ENCODE assay signal across 1 fruit fly cellular context in the genomic region with DNA sequence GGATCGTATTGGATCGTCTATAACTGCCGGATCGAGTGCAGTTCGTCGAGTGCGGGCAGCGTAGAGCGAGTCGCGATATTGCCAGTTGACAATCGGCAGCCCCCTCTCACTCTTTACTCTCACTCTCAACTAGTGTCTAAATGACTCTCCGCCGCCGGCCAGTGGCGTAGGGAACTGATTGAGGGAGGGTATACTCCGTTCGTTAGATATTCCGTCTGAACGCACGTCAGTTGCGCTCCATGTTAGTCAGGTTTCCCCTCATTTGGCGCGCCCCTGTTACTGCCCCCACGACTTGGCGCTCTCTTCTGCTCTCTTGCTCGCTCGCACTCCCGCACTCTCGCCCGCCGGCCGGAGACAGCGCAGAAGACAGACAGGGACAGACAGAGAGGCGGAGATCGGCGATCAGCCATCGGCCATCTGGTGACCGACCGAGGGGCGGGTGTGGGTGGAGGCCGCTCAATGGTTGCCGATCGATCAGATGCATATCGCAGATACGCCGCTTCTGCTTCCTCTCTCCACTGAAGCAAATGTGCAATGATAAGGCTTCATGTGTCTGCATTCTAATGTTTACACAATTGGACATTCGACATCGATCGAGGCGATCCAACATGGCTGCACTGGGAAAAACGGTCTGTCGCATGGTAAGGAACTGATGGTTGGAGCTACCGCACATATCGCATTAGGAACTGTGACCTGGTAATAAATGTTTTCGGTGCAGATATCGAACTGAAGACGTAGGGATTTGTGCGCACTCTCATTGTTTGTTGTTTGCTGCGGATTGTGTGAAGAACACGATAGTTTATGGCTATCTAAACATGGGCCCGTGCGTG.
TF ChIP-seq lines count a peak whose summit lies in the region.

TSS of gene moody (minus strand) at position 51 of the 830 bp plus-strand sequence.

TF ChIP-seq in whole organism, embryonic, 481 proteins besides CTCF, POLR2A, EP300 and RAD21 (continued from another document and continues in another):
- TF ChIP-seq CG3407 (GFP tag; optimal IDR thresholded peaks at IDR 0.05; lab: Kevin White, UChicago) (peak; percentile 88), maf-S (GFP tag; optimal IDR thresholded peaks at IDR 0.05; lab: Kevin White, UChicago) (peak; percentile 97), CG4424 (GFP tag; optimal IDR thresholded peaks at IDR 0.05; lab: Kevin White, UChicago) (peak; percentile 97), unpg (GFP tag; optimal IDR thresholded peaks at IDR 0.05; lab: Kevin White, UChicago) (peak; percentile 96), Scr (GFP tag; IDR thresholded peaks at IDR 0.05; lab: Robert Waterston, UW; ENCODE audit: partially characterized antibody) (0 out of 2 replicates have a peak, but pooled peaks have one; percentile 26), odd (GFP tag; optimal IDR thresholded peaks at IDR 0.05; lab: Kevin White, UChicago) (peak; percentile 97), stc (GFP tag; IDR thresholded peaks at IDR 0.05; lab: Robert Waterston, UW) (peak; percentile 95), CG32772 (GFP tag; IDR thresholded peaks at IDR 0.05; lab: Robert Waterston, UW) (peak; percentile 98), tx (GFP tag; optimal IDR thresholded peaks at IDR 0.05; lab: Kevin White, UChicago) (peak; percentile 98), CG12391 (tag; optimal IDR thresholded peaks at IDR 0.05; lab: Kevin White, UChicago) (peak; percentile 95), CG1647 (GFP tag; optimal IDR thresholded peaks at IDR 0.05; lab: Kevin White, UChicago) (peak; percentile 94), CG9437 (GFP tag; optimal IDR thresholded peaks at IDR 0.05; lab: Kevin White, UChicago) (peak; percentile 79), fu2 (GFP tag; optimal IDR thresholded peaks at IDR 0.05; lab: Kevin White, UChicago) (peak; percentile 96), CG15073 (GFP tag; optimal IDR thresholded peaks at IDR 0.05; lab: Kevin White, UChicago) (peak; percentile 69), bigmax (GFP tag; optimal IDR thresholded peaks at IDR 0.05; lab: Kevin White, UChicago) (peak; percentile 62), CG6854 (GFP tag; optimal IDR thresholded peaks at IDR 0.05; lab: Kevin White, UChicago) (peak; percentile 96), CG31441 (GFP tag; IDR thresholded peaks at IDR 0.05; lab: Robert Waterston, UW) (peak; percentile 88), ftz-f1 (GFP tag; optimal IDR thresholded peaks at IDR 0.05; lab: Kevin White, UChicago) (peak; percentile 95), Stat92E (GFP tag; optimal IDR thresholded peaks at IDR 0.05; lab: Kevin White, UChicago) (peak in 1 of 3 experiments; percentile 85), CG30403 (GFP tag; optimal IDR thresholded peaks at IDR 0.05; lab: Kevin White, UChicago) (peak; percentile 98), Xrp1 (GFP tag; IDR thresholded peaks at IDR 0.05; lab: Robert Waterston, UW) (peak; percentile 98), CG34422 (GFP tag; IDR thresholded peaks at IDR 0.05; lab: Robert Waterston, UW) (peak; percentile 98), kah (GFP tag; optimal IDR thresholded peaks at IDR 0.05; lab: Kevin White, UChicago) (peak; percentile 90), pum (GFP tag; optimal IDR thresholded peaks at IDR 0.05; lab: Kevin White, UChicago) (peak; percentile 98), CG14965 (GFP tag; optimal IDR thresholded peaks at IDR 0.05; lab: Kevin White, UChicago; ENCODE audit: borderline replicate concordance) (peak; percentile 74), Hmx (GFP tag; optimal IDR thresholded peaks at IDR 0.05; lab: Kevin White, UChicago) (peak; percentile 87), ash1 (GFP tag; optimal IDR thresholded peaks at IDR 0.05; lab: Kevin White, UChicago) (peak; percentile 97), Spps (tag; optimal IDR thresholded peaks at IDR 0.05; lab: Kevin White, UChicago) (peak; percentile 60), peb (GFP tag; IDR thresholded peaks at IDR 0.05; lab: Robert Waterston, UW) (peak; percentile 96), lmd (GFP tag; IDR thresholded peaks at IDR 0.05; lab: Robert Waterston, UW) (peak; percentile 99), da (GFP tag; optimal IDR thresholded peaks at IDR 0.05; lab: Kevin White, UChicago) (peak; percentile 96), CG1024 (GFP tag; IDR thresholded peaks at IDR 0.05; lab: Robert Waterston, UW) (peak; percentile 97), Side (GFP tag; optimal IDR thresholded peaks at IDR 0.05; lab: Kevin White, UChicago) (peak; percentile 98), CG30431 (GFP tag; optimal IDR thresholded peaks at IDR 0.05; lab: Kevin White, UChicago) (peak; percentile 95), zen (tag; optimal IDR thresholded peaks at IDR 0.05; lab: Kevin White, UChicago) (peak; percentile 73), HmgD (GFP tag; optimal IDR thresholded peaks at IDR 0.05; lab: Kevin White, UChicago) (peak; percentile 99), lbe (GFP tag; optimal IDR thresholded peaks at IDR 0.05; lab: Kevin White, UChicago) (peak; percentile 86), CG13775 (GFP tag; optimal IDR thresholded peaks at IDR 0.05; lab: Kevin White, UChicago) (peak; percentile 90), Nf-YB (GFP tag; optimal IDR thresholded peaks at IDR 0.05; lab: Kevin White, UChicago) (peak; percentile 78), Rx (GFP tag; IDR thresholded peaks at IDR 0.05; lab: Robert Waterston, UW) (peak; percentile 98), CG6689 (GFP tag; IDR thresholded peaks at IDR 0.05; lab: Robert Waterston, UW) (peak; percentile 95), CG6272 (GFP tag; IDR thresholded peaks at IDR 0.05; lab: Robert Waterston, UW) (peak; percentile 97), otp (GFP tag; IDR thresholded peaks at IDR 0.05; lab: Robert Waterston, UW) (peak; percentile 99), Aef1 (GFP tag; IDR thresholded peaks at IDR 0.05; lab: Robert Waterston, UW) (peak; percentile 98), schlank (tag; optimal IDR thresholded peaks at IDR 0.05; lab: Kevin White, UChicago) (peak; percentile 98), CG16863 (GFP tag; optimal IDR thresholded peaks at IDR 0.05; lab: Kevin White, UChicago) (peak; percentile 97), CG3065 (GFP tag; optimal IDR thresholded peaks at IDR 0.05; lab: Kevin White, UChicago) (peak; percentile 90), slou (GFP tag; optimal IDR thresholded peaks at IDR 0.05; lab: Kevin White, UChicago) (peak; percentile 87), Ets97D (GFP tag; optimal IDR thresholded peaks at IDR 0.05; lab: Kevin White, UChicago) (peak; percentile 86), corto (GFP tag; optimal IDR thresholded peaks at IDR 0.05; lab: Kevin White, UChicago) (no peak), CG18476 (GFP tag; optimal IDR thresholded peaks at IDR 0.05; lab: Kevin White, UChicago) (peak; percentile 78), CG17802 (tag; optimal IDR thresholded peaks at IDR 0.05; lab: Kevin White, UChicago) (peak; percentile 85), CG33213 (GFP tag; optimal IDR thresholded peaks at IDR 0.05; lab: Kevin White, UChicago) (peak; percentile 97), ewg (GFP tag; optimal IDR thresholded peaks at IDR 0.05; lab: Kevin White, UChicago) (peak; percentile 92), Abd-B (GFP tag; optimal IDR thresholded peaks at IDR 0.05; lab: Kevin White, UChicago) (peak; percentile 87), lilli (GFP tag; optimal IDR thresholded peaks at IDR 0.05; lab: Kevin White, UChicago) (peak; percentile 99), lola (GFP tag; optimal IDR thresholded peaks at IDR 0.05; lab: Kevin White, UChicago) (peak in 1 of 3 experiments; percentile 82), BtbVII (GFP tag; optimal IDR thresholded peaks at IDR 0.05; lab: Kevin White, UChicago) (peak; percentile 97), nmo (GFP tag; optimal IDR thresholded peaks at IDR 0.05; lab: Kevin White, UChicago) (peak; percentile 88), tio (GFP tag; optimal IDR thresholded peaks at IDR 0.05; lab: Kevin White, UChicago) (peak; percentile 81), MESR4 (GFP tag; optimal IDR thresholded peaks at IDR 0.05; lab: Kevin White, UChicago) (peak; percentile 66), NFAT (GFP tag; IDR thresholded peaks at IDR 0.05; lab: Robert Waterston, UW) (peak; percentile 100), CG9932 (GFP tag; IDR thresholded peaks at IDR 0.05; lab: Robert Waterston, UW) (peak; percentile 99), CG6683 (GFP tag; optimal IDR thresholded peaks at IDR 0.05; lab: Kevin White, UChicago) (peak; percentile 94), CG7556 (GFP tag; optimal IDR thresholded peaks at IDR 0.05; lab: Kevin White, UChicago) (peak; percentile 96), sqz (GFP tag; optimal IDR thresholded peaks at IDR 0.05; lab: Kevin White, UChicago) (peak; percentile 63), CG10431 (GFP tag; optimal IDR thresholded peaks at IDR 0.05; lab: Kevin White, UChicago) (peak; percentile 92), pita (GFP tag; optimal IDR thresholded peaks at IDR 0.05; lab: Kevin White, UChicago) (no peak), vnd (GFP tag; IDR thresholded peaks at IDR 0.05; lab: Robert Waterston, UW; ENCODE audit: partially characterized antibody) (no peak), her (GFP tag; optimal IDR thresholded peaks at IDR 0.05; lab: Kevin White, UChicago) (peak; percentile 97), CG4360 (GFP tag; IDR thresholded peaks at IDR 0.05; lab: Robert Waterston, UW) (peak; percentile 79), CG12769 (tag; optimal IDR thresholded peaks at IDR 0.05; lab: Kevin White, UChicago) (peak; percentile 100), pan (optimal IDR thresholded peaks at IDR 0.05; lab: Kevin White, UChicago) (no peak), pan (GFP tag; optimal IDR thresholded peaks at IDR 0.05 in 1 of 2, IDR thresholded peaks at IDR 0.05 in 1 of 2) (peak in 1 of 2 experiments; percentile 99), CG13424 (tag; optimal IDR thresholded peaks at IDR 0.05; lab: Kevin White, UChicago) (peak; percentile 97), sug (tag; optimal IDR thresholded peaks at IDR 0.05; lab: Kevin White, UChicago) (peak; percentile 97), gce (GFP tag; IDR thresholded peaks at IDR 0.05; lab: Robert Waterston, UW) (peak; percentile 97), CG11247 (GFP tag; IDR thresholded peaks at IDR 0.05; lab: Robert Waterston, UW) (peak; percentile 99), CG15269 (tag; optimal IDR thresholded peaks at IDR 0.05; lab: Kevin White, UChicago) (peak; percentile 97), CG8089 (GFP tag; optimal IDR thresholded peaks at IDR 0.05; lab: Kevin White, UChicago) (peak; percentile 94), CG15011 (GFP tag; optimal IDR thresholded peaks at IDR 0.05; lab: Kevin White, UChicago) (peak; percentile 90), yki (optimal IDR thresholded peaks at IDR 0.05; lab: Kevin White, UChicago) (no peak), cad (GFP tag; optimal IDR thresholded peaks at IDR 0.05; lab: Kevin White, UChicago) (no peak), vfl (GFP tag; optimal IDR thresholded peaks at IDR 0.05; lab: Kevin White, UChicago) (peak; percentile 97), Doc2 (GFP tag; IDR thresholded peaks at IDR 0.05; lab: Robert Waterston, UW) (peak; percentile 92), sens-2 (GFP tag; IDR thresholded peaks at IDR 0.05; lab: Robert Waterston, UW) (peak; percentile 97), Hand (GFP tag; optimal IDR thresholded peaks at IDR 0.05; lab: Kevin White, UChicago) (peak; percentile 97), pho (GFP tag; optimal IDR thresholded peaks at IDR 0.05; lab: Kevin White, UChicago) (peak; percentile 98), luna (GFP tag; optimal IDR thresholded peaks at IDR 0.05; lab: Kevin White, UChicago) (peak; percentile 92), CG17359 (tag; optimal IDR thresholded peaks at IDR 0.05; lab: Kevin White, UChicago) (peak; percentile 97), CG6654 (GFP tag; optimal IDR thresholded peaks at IDR 0.05; lab: Kevin White, UChicago) (peak; percentile 87), dysf (GFP tag; IDR thresholded peaks at IDR 0.05; lab: Robert Waterston, UW) (peak; percentile 98), tgo (GFP tag; IDR thresholded peaks at IDR 0.05; lab: Robert Waterston, UW) (peak; percentile 98), PHDP (tag; optimal IDR thresholded peaks at IDR 0.05; lab: Kevin White, UChicago) (peak; percentile 97), CG17612 (GFP tag; IDR thresholded peaks at IDR 0.05; lab: Robert Waterston, UW) (peak; percentile 97), Adf1 (GFP tag; IDR thresholded peaks at IDR 0.05; lab: Robert Waterston, UW) (peak; percentile 91), fd3F (GFP tag; optimal IDR thresholded peaks at IDR 0.05; lab: Kevin White, UChicago) (peak; percentile 94), HmgZ (tag; optimal IDR thresholded peaks at IDR 0.05; lab: Kevin White, UChicago) (peak; percentile 99), vvl (GFP tag; IDR thresholded peaks at IDR 0.05; lab: Robert Waterston, UW) (peak; percentile 99), CG15601 (tag; optimal IDR thresholded peaks at IDR 0.05; lab: Kevin White, UChicago) (peak; percentile 93), Taf1 (GFP tag; IDR thresholded peaks at IDR 0.05; lab: Robert Waterston, UW) (peak; percentile 98), NK7.1 (GFP tag; optimal IDR thresholded peaks at IDR 0.05; lab: Kevin White, UChicago) (peak; percentile 96), exex (tag; optimal IDR thresholded peaks at IDR 0.05; lab: Kevin White, UChicago) (peak; percentile 85), wek (GFP tag; optimal IDR thresholded peaks at IDR 0.05; lab: Kevin White, UChicago) (peak; percentile 92), CG1603 (tag; optimal IDR thresholded peaks at IDR 0.05; lab: Kevin White, UChicago) (peak; percentile 98), pros (GFP tag; optimal IDR thresholded peaks at IDR 0.05; lab: Kevin White, UChicago) (peak; percentile 59), tin (GFP tag; optimal IDR thresholded peaks at IDR 0.05; lab: Kevin White, UChicago) (peak; percentile 98), ab (GFP tag; optimal IDR thresholded peaks at IDR 0.05; lab: Kevin White, UChicago) (peak; percentile 89), CG14050 (GFP tag; IDR thresholded peaks at IDR 0.05; lab: Robert Waterston, UW) (peak; percentile 98), CG9215 (GFP tag; IDR thresholded peaks at IDR 0.05; lab: Robert Waterston, UW) (peak; percentile 97), zfh1 (GFP tag; IDR thresholded peaks at IDR 0.05; lab: Robert Waterston, UW) (peak; percentile 99), ssp (GFP tag; IDR thresholded peaks at IDR 0.05; lab: Robert Waterston, UW) (peak; percentile 92), Awh (GFP tag; IDR thresholded peaks at IDR 0.05; lab: Robert Waterston, UW) (peak; percentile 98), sd (tag; optimal IDR thresholded peaks at IDR 0.05; lab: Kevin White, UChicago) (peak; percentile 82), CG31365 (tag; optimal IDR thresholded peaks at IDR 0.05; lab: Kevin White, UChicago) (peak; percentile 93), oc (tag; optimal IDR thresholded peaks at IDR 0.05; lab: Kevin White, UChicago) (peak; percentile 94), CG9876 (GFP tag; optimal IDR thresholded peaks at IDR 0.05; lab: Kevin White, UChicago) (peak; percentile 96), CoRest (tag; optimal IDR thresholded peaks at IDR 0.05; lab: Kevin White, UChicago) (peak; percentile 95), CG33557 (GFP tag; optimal IDR thresholded peaks at IDR 0.05; lab: Kevin White, UChicago) (peak; percentile 86), CG16779 (GFP tag; IDR thresholded peaks at IDR 0.05; lab: Robert Waterston, UW) (peak; percentile 99)
